Worm (Caenorhabditis elegans) whole organism, midembryonic: ENCODE results near the gene F38A1.8.

Experiments used
- med-1 ChIP-seq: sonication (generic microtip); optimal IDR thresholded peaks from 2 replicates; lab custom pipeline; 2017; ENCODE audit warnings: missing genetic modification characterization, mild to moderate bottlenecking, missing compliant biosample characterization, antibody characterized with exemption, missing genetic modification reagents; ENCODE audit not compliant: insufficient read depth
- ztf-23 ChIP-seq: fragments of 200-800 bp; sonication (Bioruptor generic); IDR thresholded peaks from 2 replicates; pipeline ENCODE4 v1.3.6; 2022; ENCODE audit warnings: missing genetic modification reagents, missing genetic modification characterization, missing compliant biosample characterization

DNA sequence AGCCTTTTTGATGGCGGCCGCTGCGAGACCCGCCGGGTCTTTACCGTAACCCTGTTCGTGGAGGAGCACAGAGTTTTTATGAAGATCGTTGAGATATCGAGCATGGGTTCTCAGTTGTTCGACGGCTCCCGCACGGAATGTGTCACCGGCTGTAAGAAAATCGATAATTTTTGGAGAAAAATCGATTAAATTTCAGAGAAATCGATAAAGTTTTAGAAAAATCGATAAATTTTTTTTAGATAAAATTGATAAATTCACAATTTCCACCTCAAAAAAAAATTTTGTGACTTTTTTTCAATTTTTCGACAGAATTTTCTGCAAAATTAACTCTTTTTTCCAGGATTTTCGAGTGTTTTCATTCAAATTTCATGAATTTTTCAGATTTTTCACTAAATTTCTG, 4.9 kb downstream of the F38A1.8 start:
- TF ChIP-seq ztf-23 (no peak), med-1 (GFP tag; lab: Kevin White, UChicago) (no peak)
